Fruit fly (Drosophila melanogaster): Measurements from ENCODE around the gene Acp24A4.

Gene Acp24A4

dm6 chr2L:3703260-3703659 lies 9.6 kb upstream of the Acp24A4 start, which contains the start of gene CG2816:
Gene CG2816 (plus strand): TSS chr2L:3703659.
- no peak for TF ChIP-seq CG17801 (GFP tag; optimal IDR thresholded peaks at IDR 0.05; ENCODE audit: partially characterized antibody)

- no peak for TF ChIP-seq CG17801 (GFP tag; optimal IDR thresholded peaks at IDR 0.05; ENCODE audit: partially characterized antibody)
Observed at dm6 chr2L:3701526-3701925, 7.8 kb upstream of the Acp24A4 start, which contains the start of gene CG43145. Gene CG43145 (plus strand): TSS chr2L:3701826.

dm6 chr2L:3700990-3701389 lies 7.3 kb upstream of the Acp24A4 start, which contains the start of gene CG42467:
Gene CG42467 (plus strand): TSS chr2L:3701290.
- TF ChIP-seq CG17801 (GFP tag; optimal IDR thresholded peaks at IDR 0.05; ENCODE audit: partially characterized antibody): no peak

dm6 chr2L:3700374-3700773 lies 6.7 kb upstream of the Acp24A4 start, which contains the start of gene Sfp24C1:
Gene Sfp24C1 (plus strand): TSS chr2L:3700674.
- no peak for TF ChIP-seq CG17801 (GFP tag; optimal IDR thresholded peaks at IDR 0.05; ENCODE audit: partially characterized antibody)

dm6 chr2L:3699895-3700294 lies 6.2 kb upstream of the Acp24A4 start, which contains the start of gene CG42465:
Gene CG42465 (plus strand): TSS chr2L:3700195.
- no peak for TF ChIP-seq CG17801 (GFP tag; optimal IDR thresholded peaks at IDR 0.05; ENCODE audit: partially characterized antibody)

- TF ChIP-seq CG17801 (GFP tag; optimal IDR thresholded peaks at IDR 0.05; ENCODE audit: partially characterized antibody): no peak
Observed at dm6 chr2L:3698992-3699514, 5.3 kb upstream of the Acp24A4 start, which contains the start of the genes CG10031 and CG42464. Gene CG10031 (minus strand): TSS chr2L:3699092. Gene CG42464 (plus strand): TSS chr2L:3699464.

- no peak for TF ChIP-seq CG17801 (GFP tag; optimal IDR thresholded peaks at IDR 0.05; ENCODE audit: partially characterized antibody)
Observed at dm6 chr2L:3697772-3698171, 4.1 kb upstream of the Acp24A4 start, which contains the start of gene CG3604. Gene CG3604 (minus strand): TSS chr2L:3697872.

- no peak for TF ChIP-seq CG17801 (GFP tag; optimal IDR thresholded peaks at IDR 0.05; ENCODE audit: partially characterized antibody)
Observed at dm6 chr2L:3696438-3696837, 2.7 kb upstream of the Acp24A4 start, which contains the start of gene IM33. Gene IM33 (minus strand): TSS chr2L:3696658.

dm6 chr2L:3695361-3695818 lies 1.7 kb upstream of the Acp24A4 start, which contains the start of gene CG16713:
Gene CG16713 (minus strand): TSS chr2L:3695411.
- no peak for TF ChIP-seq CG17801 (GFP tag; optimal IDR thresholded peaks at IDR 0.05; ENCODE audit: partially characterized antibody)

- TF ChIP-seq CG17801 (GFP tag; optimal IDR thresholded peaks at IDR 0.05; ENCODE audit: partially characterized antibody): no peak
Observed at dm6 chr2L:3694920-3695319, 1.2 kb upstream of the Acp24A4 start, which contains the start of gene CG43165. Gene CG43165 (minus strand): TSS chr2L:3695020.

dm6 chr2L:3693082-3693481 lies 623 bp downstream of the Acp24A4 start, which contains the start of gene CG3513:
Gene CG3513 (minus strand): TSS chr2L:3693182.
- no peak for TF ChIP-seq CG17801 (GFP tag; optimal IDR thresholded peaks at IDR 0.05; ENCODE audit: partially characterized antibody)

- TF ChIP-seq CG17801 (GFP tag; optimal IDR thresholded peaks at IDR 0.05; ENCODE audit: partially characterized antibody): no peak
Observed at dm6 chr2L:3692466-3692865, 1.2 kb downstream of the Acp24A4 start, which contains the start of gene CG16704. Gene CG16704 (minus strand): TSS chr2L:3692587.

dm6 chr2L:3685139-3685851 lies 8.4 kb downstream of the Acp24A4 start:
- TF ChIP-seq CG17801 (GFP tag; optimal IDR thresholded peaks at IDR 0.05; ENCODE audit: partially characterized antibody): no peak

- no peak for TF ChIP-seq CG17801 (GFP tag; optimal IDR thresholded peaks at IDR 0.05; ENCODE audit: partially characterized antibody)
Observed at dm6 chr2L:3682489-3682888, 11.2 kb downstream of the Acp24A4 start.

- TF ChIP-seq CG17801 (GFP tag; optimal IDR thresholded peaks at IDR 0.05; ENCODE audit: partially characterized antibody): no peak
Observed at dm6 chr2L:3681338-3681737, 12.4 kb downstream of the Acp24A4 start.

dm6 chr2L:3675770-3676169 lies 17.9 kb downstream of the Acp24A4 start:
- TF ChIP-seq CG17801 (GFP tag; optimal IDR thresholded peaks at IDR 0.05; ENCODE audit: partially characterized antibody): no peak
